Worm (Caenorhabditis elegans) whole organism, late embryonic: Measurements from ENCODE around the gene C46C2.7.

Experiments used
- C08G9.2 ChIP-seq: sonication (generic microtip); optimal IDR thresholded peaks from 2 replicates; lab custom pipeline; 2016; ENCODE audit warnings: mild to moderate bottlenecking, missing genetic modification characterization, moderate library complexity, missing compliant biosample characterization
- F13H6.1 ChIP-seq: sonication (generic microtip); optimal IDR thresholded peaks from 2 replicates; lab custom pipeline; 2016; ENCODE audit warnings: missing genetic modification characterization, missing compliant biosample characterization
- K09A11.1 ChIP-seq: sonication (generic microtip); optimal IDR thresholded peaks from 2 replicates; lab custom pipeline; 2017; ENCODE audit warnings: antibody characterized with exemption, mild to moderate bottlenecking, missing genetic modification characterization, missing compliant biosample characterization; ENCODE audit not compliant: insufficient read depth
- ahr-1 ChIP-seq: sonication (generic microtip); optimal IDR thresholded peaks from 2 replicates; lab custom pipeline; 2016; ENCODE audit warnings: missing genetic modification characterization, missing compliant biosample characterization
- ceh-14 ChIP-seq: sonication (generic microtip); optimal IDR thresholded peaks from 2 replicates; lab custom pipeline; 2016; ENCODE audit warnings: missing genotype, missing genetic modification characterization, missing compliant biosample characterization
- ceh-18 ChIP-seq: sonication (generic microtip); optimal IDR thresholded peaks from 2 replicates; lab custom pipeline; 2016; ENCODE audit warnings: missing genetic modification characterization, missing compliant biosample characterization
- ceh-2 ChIP-seq: sonication (generic microtip); optimal IDR thresholded peaks from 2 replicates; lab custom pipeline; 2016; ENCODE audit warnings: missing genotype, missing genetic modification characterization, missing compliant biosample characterization
- ceh-22 ChIP-seq: sonication (generic microtip); optimal IDR thresholded peaks from 2 replicates; lab custom pipeline; 2017; ENCODE audit warnings: missing biosample characterization, missing genetic modification characterization
- ceh-30 ChIP-seq: fragments of 150-350 bp; optimal IDR thresholded peaks from 2 replicates; lab custom pipeline; 2014; ENCODE audit warnings: missing biosample characterization, missing genetic modification characterization
- ceh-31 ChIP-seq: sonication (generic microtip); optimal IDR thresholded peaks from 2 replicates; lab custom pipeline; 2016; ENCODE audit warnings: missing genetic modification characterization, missing compliant biosample characterization
- ceh-34 ChIP-seq: sonication (generic microtip); optimal IDR thresholded peaks from 2 replicates; lab custom pipeline; 2016; ENCODE audit warnings: mild to moderate bottlenecking, missing genetic modification characterization, missing compliant biosample characterization
- ceh-45 ChIP-seq: fragments of 200-800 bp; sonication (Bioruptor generic); IDR thresholded peaks from 2 replicates; pipeline ENCODE4 v1.3.6; 2022; ENCODE audit warnings: missing genetic modification reagents, missing genetic modification characterization, missing compliant biosample characterization
- elt-2 ChIP-seq: sonication (generic microtip); optimal IDR thresholded peaks from 2 replicates; lab custom pipeline; 2016; ENCODE audit warnings: missing genetic modification reagents, missing genetic modification characterization, missing compliant biosample characterization
- elt-4 ChIP-seq: sonication (generic microtip); optimal IDR thresholded peaks from 2 replicates; lab custom pipeline; 2016; ENCODE audit warnings: missing genetic modification characterization, missing compliant biosample characterization
- ets-4 ChIP-seq: sonication (generic microtip); optimal IDR thresholded peaks from 2 replicates; lab custom pipeline; 2016; ENCODE audit warnings: missing genetic modification characterization, missing compliant biosample characterization
- eyg-1 ChIP-seq: sonication (generic microtip); optimal IDR thresholded peaks from 2 replicates; lab custom pipeline; 2016; ENCODE audit warnings: missing genotype, missing genetic modification characterization, missing compliant biosample characterization
- fkh-6 ChIP-seq: sonication (generic microtip); optimal IDR thresholded peaks from 2 replicates; lab custom pipeline; 2016; ENCODE audit warnings: missing genetic modification characterization, missing compliant biosample characterization
- gmeb-2 ChIP-seq: sonication (generic microtip); optimal IDR thresholded peaks from 2 replicates; lab custom pipeline; 2016; ENCODE audit warnings: missing genetic modification characterization, inconsistent platforms, missing compliant biosample characterization
- hlh-30 ChIP-seq: sonication (generic microtip); optimal IDR thresholded peaks from 2 replicates; lab custom pipeline; 2017; ENCODE audit warnings: antibody characterized with exemption, missing genetic modification characterization, missing compliant biosample characterization; ENCODE audit not compliant: insufficient read depth
- hlh-8 ChIP-seq: sonication (generic microtip); optimal IDR thresholded peaks from 2 replicates; lab custom pipeline; 2016; ENCODE audit warnings: missing genotype, missing genetic modification characterization, missing compliant biosample characterization
- lin-11 ChIP-seq: fragments of 200-800 bp; sonication (Bioruptor generic); optimal IDR thresholded peaks from 2 replicates; lab custom pipeline; 2018; ENCODE audit warnings: mild to moderate bottlenecking, missing genetic modification characterization, missing compliant biosample characterization
- mec-3 ChIP-seq: sonication (generic microtip); optimal IDR thresholded peaks from 2 replicates; lab custom pipeline; 2016; ENCODE audit warnings: borderline replicate concordance, missing genetic modification characterization, missing compliant biosample characterization
- nfya-1 ChIP-seq: sonication (generic microtip); optimal IDR thresholded peaks from 2 replicates; lab custom pipeline; 2017; ENCODE audit warnings: missing genetic modification characterization, mild to moderate bottlenecking, missing compliant biosample characterization, antibody characterized with exemption, moderate library complexity
- npax-4 ChIP-seq: sonication (generic microtip); optimal IDR thresholded peaks from 2 replicates; lab custom pipeline; 2016; ENCODE audit warnings: missing genetic modification characterization, missing compliant biosample characterization
- pax-1 ChIP-seq: fragments of 150-350 bp; optimal IDR thresholded peaks from 2 replicates; lab custom pipeline; 2014; ENCODE audit warnings: missing biosample characterization, missing genetic modification characterization
- pha-2 ChIP-seq: sonication (generic microtip); optimal IDR thresholded peaks from 2 replicates; lab custom pipeline; 2017; ENCODE audit warnings: mild to moderate bottlenecking, missing genetic modification characterization, missing compliant biosample characterization
- pha-4 ChIP-seq: fragments of 150-350 bp; optimal IDR thresholded peaks from 2 replicates; lab custom pipeline; 2018; ENCODE audit warnings: missing biosample characterization, missing genetic modification reagents, missing genetic modification characterization
- pros-1 ChIP-seq: fragments of 150-350 bp; optimal IDR thresholded peaks from 2 replicates; lab custom pipeline; 2014; ENCODE audit warnings: missing biosample characterization, missing genetic modification reagents, missing genetic modification characterization
- ref-2 ChIP-seq: sonication (generic microtip); optimal IDR thresholded peaks from 2 replicates; lab custom pipeline; 2016; ENCODE audit warnings: missing genetic modification characterization, missing compliant biosample characterization
- rnt-1 ChIP-seq: sonication (generic microtip); optimal IDR thresholded peaks from 2 replicates; lab custom pipeline; 2016; ENCODE audit warnings: missing genetic modification characterization, missing compliant biosample characterization
- sdc-2 ChIP-seq: sonication (generic microtip); optimal IDR thresholded peaks from 2 replicates; lab custom pipeline; 2016; ENCODE audit warnings: missing genotype, missing genetic modification characterization, missing compliant biosample characterization
- tbx-2 ChIP-seq: sonication (generic microtip); optimal IDR thresholded peaks from 2 replicates; lab custom pipeline; 2016; ENCODE audit warnings: missing genetic modification characterization, missing compliant biosample characterization
- tbx-7 ChIP-seq: sonication (generic microtip); optimal IDR thresholded peaks from 2 replicates; lab custom pipeline; 2016; ENCODE audit warnings: missing genotype, missing genetic modification characterization, missing compliant biosample characterization
- ttx-3 ChIP-seq: sonication (generic microtip); optimal IDR thresholded peaks from 2 replicates; lab custom pipeline; 2016; ENCODE audit warnings: missing genetic modification reagents, missing genetic modification characterization, missing compliant biosample characterization
- unc-42 ChIP-seq: sonication (generic microtip); optimal IDR thresholded peaks from 2 replicates; lab custom pipeline; 2016; ENCODE audit warnings: missing genotype, missing genetic modification characterization, missing compliant biosample characterization
- unc-86 ChIP-seq: sonication (generic microtip); optimal IDR thresholded peaks from 2 replicates; lab custom pipeline; 2016; ENCODE audit warnings: missing genetic modification characterization, missing compliant biosample characterization
- zip-5 ChIP-seq: sonication (generic microtip); optimal IDR thresholded peaks from 2 replicates; lab custom pipeline; 2016; ENCODE audit warnings: missing genetic modification characterization, missing compliant biosample characterization

The C46C2.7 gene

DNA sequence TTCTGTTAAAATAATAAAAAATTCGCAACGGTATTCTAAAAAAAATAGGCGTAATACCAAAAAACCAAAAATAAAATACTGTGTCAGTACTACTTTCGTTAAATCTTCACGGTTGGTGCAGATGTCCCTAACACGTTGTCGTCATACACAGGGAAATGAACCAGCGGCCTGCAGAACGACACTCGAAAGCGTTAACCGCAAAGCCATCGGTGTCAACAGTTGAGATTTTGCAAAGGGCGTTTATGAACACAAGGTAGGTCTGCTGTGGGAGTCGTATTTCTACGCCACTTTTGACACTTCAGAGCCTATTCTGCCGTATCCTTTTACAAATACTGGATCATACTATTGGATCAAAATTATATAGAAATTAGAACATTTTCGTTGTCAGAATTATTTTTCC lies 3.4 kb upstream of the C46C2.7 start (continued):
- TF ChIP-seq tbx-2, result peak; percentile 91
- peak; percentile 61 for TF ChIP-seq mec-3
- peak; percentile 96 for TF ChIP-seq elt-2 (tag; lab: Kevin White, UChicago)
- TF ChIP-seq hlh-30, result peak; percentile 53
- peak; percentile 84 for TF ChIP-seq ceh-2 (tag; lab: Kevin White, UChicago)
- peak; percentile 94 for TF ChIP-seq ttx-3 (tag; lab: Kevin White, UChicago)
- peak; percentile 92 for TF ChIP-seq eyg-1
- peak; percentile 60 for TF ChIP-seq tbx-7 (tag; lab: Kevin White, UChicago)
- peak; percentile 61 for TF ChIP-seq nfya-1 (tag; lab: Kevin White, UChicago)
- peak; percentile 43 for TF ChIP-seq K09A11.1
- peak; percentile 89 for TF ChIP-seq unc-86 (tag; lab: Kevin White, UChicago)
- TF ChIP-seq lin-11 (tag; lab: Kevin White, UChicago), result peak; percentile 88
- TF ChIP-seq C08G9.2 (tag; lab: Kevin White, UChicago), result peak; percentile 85
- no peak for TF ChIP-seq ceh-22 (tag; lab: Kevin White, UChicago)
- peak; percentile 93 for TF ChIP-seq gmeb-2
- TF ChIP-seq pha-4 (tag; lab: Kevin White, UChicago), result no peak
- peak; percentile 75 for TF ChIP-seq ceh-30
- TF ChIP-seq unc-42 (tag; lab: Kevin White, UChicago), result peak; percentile 48
- peak; percentile 87 for TF ChIP-seq ceh-31 (tag; lab: Kevin White, UChicago)
- peak; percentile 91 for TF ChIP-seq fkh-6 (tag; lab: Kevin White, UChicago)
- peak; percentile 96 for TF ChIP-seq rnt-1 (tag; lab: Kevin White, UChicago)
- peak; percentile 77 for TF ChIP-seq zip-5 (tag; lab: Kevin White, UChicago)
- TF ChIP-seq ceh-45 (GFP tag; lab: Robert Waterston, UW), result peak; percentile 88
- peak; percentile 36 for TF ChIP-seq ets-4 (tag; lab: Kevin White, UChicago)
- TF ChIP-seq elt-4 (tag; lab: Kevin White, UChicago), result no peak
- TF ChIP-seq npax-4 (tag; lab: Kevin White, UChicago), result peak; percentile 83
- TF ChIP-seq pha-2 (tag; lab: Kevin White, UChicago), result peak; percentile 91
- TF ChIP-seq, all 69 proteins: peak for 61

ce11 chrIV:9192522-9192921 lies 2.1 kb upstream of the C46C2.7 start, which contains the start of gene C46C2.5:
Gene C46C2.5, minus strand, starts transcription at chrIV:9192622.
- TF ChIP-seq F13H6.1, result no peak
- no peak for TF ChIP-seq elt-4 (tag; lab: Kevin White, UChicago)
- TF ChIP-seq zip-5 (tag; lab: Kevin White, UChicago), result no peak

DNA sequence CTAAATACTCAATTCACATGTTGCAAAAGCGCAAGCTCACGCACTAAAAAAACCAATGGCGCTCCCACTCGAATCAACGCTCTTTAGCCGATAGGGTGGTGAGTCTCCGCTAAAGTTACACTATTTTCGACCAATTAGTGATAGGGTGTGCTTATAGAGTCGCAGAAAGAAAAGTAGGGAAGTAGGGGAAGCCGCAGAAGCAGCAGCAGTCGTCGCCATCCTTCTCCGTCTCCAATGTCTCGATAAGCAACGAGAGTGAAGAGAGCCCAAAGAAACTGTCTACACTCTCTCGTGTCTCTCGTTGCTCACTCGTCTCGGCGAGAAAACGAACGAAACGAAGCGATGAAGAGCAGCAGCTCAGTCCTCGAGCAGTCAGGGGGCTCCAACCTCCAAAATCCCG lies 2.1 kb downstream of the C46C2.7 start:
- peak; percentile 51 for TF ChIP-seq ceh-31 (tag; lab: Kevin White, UChicago)
- peak; percentile 68 for TF ChIP-seq unc-42 (tag; lab: Kevin White, UChicago)
- TF ChIP-seq hlh-30, result peak; percentile 12
- no peak for TF ChIP-seq ahr-1 (tag; lab: Kevin White, UChicago)
- no peak for TF ChIP-seq hlh-8 (tag; lab: Kevin White, UChicago)
- TF ChIP-seq ref-2 (tag; lab: Kevin White, UChicago), result no peak
- peak; percentile 64 for TF ChIP-seq pros-1 (tag; lab: Kevin White, UChicago)
- TF ChIP-seq ceh-14, result peak; percentile 34
- TF ChIP-seq rnt-1 (tag; lab: Kevin White, UChicago), result no peak
- peak; percentile 34 for TF ChIP-seq tbx-2
- TF ChIP-seq nfya-1 (tag; lab: Kevin White, UChicago), result peak; percentile 94
- TF ChIP-seq sdc-2, result peak; percentile 11
- TF ChIP-seq ceh-18 (tag; lab: Kevin White, UChicago), result peak; percentile 56
- peak; percentile 76 for TF ChIP-seq ceh-34 (tag; lab: Kevin White, UChicago)
- peak; percentile 7 for TF ChIP-seq elt-2 (tag; lab: Kevin White, UChicago)

- TF ChIP-seq elt-2 (tag; lab: Kevin White, UChicago) (peak; percentile 38), hlh-30 (peak; percentile 53), pax-1 (tag; lab: Kevin White, UChicago) (no peak)
These were observed 3.5 kb downstream of the C46C2.7 start for ce11 chrIV:9198136-9198535.
